Fruit fly (Drosophila melanogaster) whole organism, adult: ENCODE data around the gene CG14325.

Source experiments
- CG11617 ChIP-seq: fragments of 200-800 bp; sonication (Bioruptor generic); optimal IDR thresholded peaks from 2 replicates; lab custom pipeline; 2017; ENCODE audit warnings: mild to moderate bottlenecking, missing biosample characterization, missing genetic modification reagents, missing genetic modification characterization
- CG12768 ChIP-seq: fragments of 200-800 bp; sonication (Bioruptor generic); optimal IDR thresholded peaks from 2 replicates; lab custom pipeline; 2017; ENCODE audit warnings: missing biosample characterization, missing genetic modification characterization, mild to moderate bottlenecking, moderate library complexity, missing genetic modification reagents
- CG14711 ChIP-seq: fragments of 200-800 bp; sonication (Bioruptor generic); optimal IDR thresholded peaks from 2 replicates; lab custom pipeline; 2018; ENCODE audit warnings: missing biosample characterization, mild to moderate bottlenecking, missing genetic modification characterization, moderate library complexity
- CG1620 ChIP-seq: fragments of 200-800 bp; sonication (Bioruptor generic); optimal IDR thresholded peaks from 2 replicates; lab custom pipeline; 2016; ENCODE audit warnings: missing biosample characterization, missing genetic modification characterization
- CG33017 ChIP-seq: fragments of 200-800 bp; sonication (Bioruptor generic); optimal IDR thresholded peaks from 2 replicates; lab custom pipeline; 2018; ENCODE audit warnings: missing biosample characterization, mild to moderate bottlenecking, missing genetic modification characterization, moderate library complexity
- CG5204 ChIP-seq: fragments of 200-800 bp; sonication (Bioruptor generic); optimal IDR thresholded peaks from 2 replicates; lab custom pipeline; 2016; ENCODE audit warnings: missing biosample characterization, missing genetic modification characterization
- CG7045 ChIP-seq: fragments of 200-800 bp; sonication (Bioruptor generic); optimal IDR thresholded peaks from 2 replicates; lab custom pipeline; 2017; ENCODE audit warnings: missing biosample characterization, mild to moderate bottlenecking, missing genetic modification characterization
- CG7101 ChIP-seq: fragments of 200-800 bp; sonication (Bioruptor generic); optimal IDR thresholded peaks from 2 replicates; lab custom pipeline; 2018; ENCODE audit warnings: missing biosample characterization, mild to moderate bottlenecking, missing genetic modification characterization, moderate library complexity
- Clk ChIP-seq: fragments of 200-800 bp; sonication (Bioruptor generic); optimal IDR thresholded peaks from 2 replicates; lab custom pipeline; 2017; ENCODE audit warnings: missing biosample characterization, missing genetic modification characterization
- Crg-1 ChIP-seq: fragments of 200-800 bp; sonication (Bioruptor generic); optimal IDR thresholded peaks from 2 replicates; lab custom pipeline; 2016; ENCODE audit warnings: missing biosample characterization, missing genetic modification characterization
- Hr96 ChIP-seq: fragments of 200-800 bp; sonication (Bioruptor generic); optimal IDR thresholded peaks from 2 replicates; lab custom pipeline; 2016; ENCODE audit warnings: missing biosample characterization, missing genetic modification characterization
- Mnt ChIP-seq: fragments of 200-800 bp; sonication (Bioruptor generic); optimal IDR thresholded peaks from 2 replicates; lab custom pipeline; 2016; ENCODE audit warnings: missing biosample characterization, mild to moderate bottlenecking, missing genetic modification characterization
- bab1 ChIP-seq: fragments of 200-800 bp; sonication (Bioruptor generic); optimal IDR thresholded peaks from 3 replicates; lab custom pipeline; 2019; ENCODE audit warnings: missing biosample characterization, mild to moderate bottlenecking, missing genetic modification characterization, moderate library complexity
- cic ChIP-seq: fragments of 200-800 bp; sonication (Bioruptor generic); optimal IDR thresholded peaks from 2 replicates; lab custom pipeline; 2017; ENCODE audit warnings: missing biosample characterization, mild to moderate bottlenecking, missing genetic modification characterization, moderate library complexity
- cnc ChIP-seq, 2 experiments: fragments of >200 bp; optimal IDR thresholded peaks; 2 replicates each; lab custom pipeline; 2017
- kay ChIP-seq: fragments of 200-800 bp; sonication (Bioruptor generic); peaks from one replicate; lab custom pipeline; 2016; ENCODE audit warnings: missing biosample characterization, missing genetic modification characterization, borderline replicate concordance
- ovo ChIP-seq: fragments of 200-800 bp; sonication (Bioruptor generic); optimal IDR thresholded peaks from 2 replicates; lab custom pipeline; 2016; ENCODE audit warnings: missing biosample characterization, missing genetic modification characterization
- pad ChIP-seq: fragments of 200-800 bp; sonication (Bioruptor generic); optimal IDR thresholded peaks from 3 replicates; lab custom pipeline; 2017; ENCODE audit warnings: missing biosample characterization, missing genetic modification characterization, mild to moderate bottlenecking, moderate library complexity, missing genetic modification reagents
- tj ChIP-seq: fragments of 200-800 bp; sonication (Bioruptor generic); optimal IDR thresholded peaks from 3 replicates; lab custom pipeline; 2017; ENCODE audit warnings: missing biosample characterization, mild to moderate bottlenecking, missing genetic modification characterization, moderate library complexity
- toe ChIP-seq: fragments of 200-800 bp; sonication (Bioruptor generic); optimal IDR thresholded peaks from 2 replicates; lab custom pipeline; 2016; ENCODE audit warnings: missing biosample characterization, missing genetic modification characterization

The CG14325 gene

DNA sequence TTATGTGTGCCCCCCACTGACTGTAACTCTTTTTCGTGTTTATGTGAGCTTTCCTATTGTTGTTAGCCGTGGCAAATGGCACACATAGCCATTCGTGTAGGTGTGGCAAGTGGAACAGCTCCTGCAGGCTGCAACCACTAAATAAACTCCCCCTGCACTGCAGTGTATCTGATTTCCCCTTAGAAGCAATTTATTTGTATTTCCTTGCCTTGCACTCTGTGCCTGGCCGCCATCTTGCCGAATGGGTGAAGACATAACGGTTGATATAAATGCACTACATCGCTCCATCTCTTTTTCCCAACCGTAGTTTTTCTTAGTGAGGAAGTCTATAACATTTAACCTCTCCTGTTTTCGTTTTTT is 39.9 kb downstream of the CG14325 start:
- TF ChIP-seq cnc (optimal IDR thresholded peaks at IDR 0.05; lab: Kevin White, UChicago) (no peak), Crg-1 (GFP tag; lab: Kevin White, UChicago) (no peak), Hr96 (GFP tag; lab: Kevin White, UChicago) (no peak), CG1620 (GFP tag; lab: Kevin White, UChicago) (no peak), Clk (GFP tag; lab: Kevin White, UChicago) (no peak), CG33017 (tag; lab: Kevin White, UChicago) (no peak), ovo (GFP tag; lab: Kevin White, UChicago) (no peak), toe (no peak), CG7101 (tag; lab: Kevin White, UChicago) (no peak), CG5204 (GFP tag; lab: Kevin White, UChicago) (no peak), CG12768 (GFP tag; lab: Kevin White, UChicago) (no peak), tj (GFP tag; lab: Kevin White, UChicago) (no peak), CG14711 (tag; lab: Kevin White, UChicago) (no peak), Mnt (GFP tag; lab: Kevin White, UChicago) (no peak)

DNA sequence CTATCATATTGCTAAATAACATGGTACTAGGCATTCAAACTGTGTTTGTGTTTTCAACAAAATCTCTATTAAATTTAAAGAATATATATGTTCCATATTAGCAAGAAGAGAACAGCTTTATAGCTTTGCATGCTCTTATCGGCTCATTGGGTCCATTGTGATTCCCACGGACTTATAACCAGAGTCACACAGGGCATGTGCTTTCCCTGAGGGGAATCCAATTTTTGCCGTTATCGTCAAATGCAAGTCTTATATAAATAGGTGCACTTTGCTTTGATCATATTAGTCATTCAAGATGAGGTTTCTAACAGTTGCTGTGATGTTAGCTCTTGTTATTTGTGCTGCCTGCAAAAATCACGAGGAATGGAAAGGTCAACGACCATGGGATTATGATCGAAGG is 40.4 kb downstream of the CG14325 start, which contains the start of gene CG45045:
CG45045 (plus strand) TSS at position 294 of the 400 bp plus-strand sequence.
- TF ChIP-seq pad (no peak), Mnt (GFP tag; lab: Kevin White, UChicago) (no peak), Hr96 (GFP tag; lab: Kevin White, UChicago) (no peak), CG7101 (tag; lab: Kevin White, UChicago) (no peak), ovo (GFP tag; lab: Kevin White, UChicago) (no peak), bab1 (GFP tag; lab: Kevin White, UChicago) (no peak), CG33017 (tag; lab: Kevin White, UChicago) (no peak), Crg-1 (GFP tag; lab: Kevin White, UChicago) (no peak)

DNA sequence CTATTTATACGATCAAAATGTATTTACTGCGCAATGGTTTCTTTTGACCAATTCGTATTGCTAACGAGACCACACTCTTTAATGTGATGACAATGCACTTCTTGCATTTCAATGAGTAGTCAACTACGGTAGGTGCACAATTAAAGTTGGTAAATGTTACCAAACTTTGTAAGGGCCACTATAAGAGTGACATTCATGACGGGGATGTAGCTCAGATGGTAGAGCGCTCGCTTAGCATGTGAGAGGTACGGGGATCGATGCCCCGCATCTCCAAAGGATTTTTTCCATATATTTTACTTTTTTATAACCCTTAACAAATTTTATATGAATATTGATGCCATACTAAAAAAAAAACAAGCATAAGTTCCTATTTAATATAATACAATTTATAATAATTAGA is 41.1 kb downstream of the CG14325 start:
- TF ChIP-seq bab1 (GFP tag; lab: Kevin White, UChicago), result peak; percentile 14
- no peak for TF ChIP-seq CG5204 (GFP tag; lab: Kevin White, UChicago)
- peak; percentile 87 for TF ChIP-seq tj (GFP tag; lab: Kevin White, UChicago)
- TF ChIP-seq CG7101 (tag; lab: Kevin White, UChicago), result no peak

- TF ChIP-seq cic (peak; percentile 37), cnc (optimal IDR thresholded peaks at IDR 0.05; lab: Kevin White, UChicago) (no peak), CG1620 (GFP tag; lab: Kevin White, UChicago) (no peak), tj (GFP tag; lab: Kevin White, UChicago) (peak; percentile 67), CG11617 (GFP tag; lab: Kevin White, UChicago) (no peak), kay (GFP tag; lab: Kevin White, UChicago) (peak; percentile 99), Clk (GFP tag; lab: Kevin White, UChicago) (no peak)
These were observed 43.4 kb downstream of the CG14325 start for dm6 chr3R:17670202-17670856.

DNA sequence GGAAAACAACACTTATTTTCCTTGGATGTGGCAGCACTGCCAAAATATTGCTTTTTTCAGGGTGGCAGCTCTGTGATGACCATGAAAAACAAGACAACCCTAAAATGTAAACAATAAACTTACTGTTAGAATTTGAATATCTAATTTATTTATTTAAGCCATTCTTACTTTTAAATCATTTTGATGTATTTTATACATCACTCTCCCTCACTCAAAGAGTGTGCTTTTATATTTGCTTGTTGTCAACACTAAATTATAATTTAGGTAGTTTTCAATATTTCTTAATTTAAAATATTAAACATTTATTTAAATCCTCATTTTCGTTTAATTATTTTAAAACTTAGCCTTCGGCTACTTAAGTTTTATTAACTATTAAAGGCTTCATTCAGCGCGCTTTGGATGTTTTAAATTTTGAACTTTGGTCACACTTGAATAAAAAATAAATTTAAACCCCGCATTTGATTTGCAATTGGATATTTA is 44.0 kb downstream of the CG14325 start, which contains the start of the genes CG7523 and Mps1:
CG7523 (minus strand) TSS at position 39 of the 480 bp plus-strand sequence.
Mps1 (plus strand) TSS at position 415 of the 480 bp plus-strand sequence.
- TF ChIP-seq CG33017 (tag; lab: Kevin White, UChicago) (no peak), cic (no peak), ovo (GFP tag; lab: Kevin White, UChicago) (peak; percentile 1), cnc (optimal IDR thresholded peaks at IDR 0.05; lab: Kevin White, UChicago) (no peak), Hr96 (GFP tag; lab: Kevin White, UChicago) (no peak), CG14711 (tag; lab: Kevin White, UChicago) (peak; percentile 100), pad (no peak), Clk (GFP tag; lab: Kevin White, UChicago) (no peak), kay (GFP tag; lab: Kevin White, UChicago) (peak; percentile 93), CG1620 (GFP tag; lab: Kevin White, UChicago) (no peak), toe (no peak), CG7101 (tag; lab: Kevin White, UChicago) (no peak), CG7045 (GFP tag; lab: Kevin White, UChicago) (no peak), CG12768 (GFP tag; lab: Kevin White, UChicago) (no peak), CG11617 (GFP tag; lab: Kevin White, UChicago) (peak; percentile 37), Mnt (GFP tag; lab: Kevin White, UChicago) (peak; percentile 35), bab1 (GFP tag; lab: Kevin White, UChicago) (no peak), Crg-1 (GFP tag; lab: Kevin White, UChicago) (peak; percentile 47), CG5204 (GFP tag; lab: Kevin White, UChicago) (no peak), tj (GFP tag; lab: Kevin White, UChicago) (no peak)

DNA sequence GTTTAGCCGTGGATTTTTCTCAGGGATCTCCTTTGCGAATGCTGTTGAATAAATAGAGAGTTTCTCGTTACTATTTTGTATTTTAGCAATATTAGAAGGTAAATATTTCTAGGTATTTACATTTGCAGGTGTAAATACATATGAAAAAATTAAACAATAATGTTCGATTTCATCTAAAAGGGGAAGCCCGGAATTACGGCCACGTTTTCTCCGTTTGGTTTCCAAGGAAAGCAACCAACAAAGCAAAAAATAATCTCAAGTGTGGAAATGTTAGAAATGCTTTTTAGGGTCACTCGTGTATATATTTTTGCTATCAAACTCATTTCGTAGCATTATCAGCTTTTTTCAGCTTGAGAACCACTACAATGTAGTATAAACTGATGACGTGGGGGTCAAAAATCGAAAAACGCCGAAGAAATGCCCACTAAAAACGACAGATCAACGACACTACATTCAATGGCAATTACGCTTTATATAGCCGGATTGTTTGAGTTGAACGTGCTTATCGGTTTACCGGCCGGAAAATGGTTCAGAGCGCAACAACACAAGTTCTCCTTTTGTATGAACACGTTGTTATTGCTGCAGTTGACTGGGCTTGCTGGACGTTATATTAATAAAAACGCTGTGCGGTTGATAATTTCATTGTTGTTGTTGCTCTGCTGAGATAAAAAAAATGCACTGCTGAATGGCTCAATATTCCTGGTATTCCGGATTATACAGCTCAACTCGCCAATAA is 51.4 kb downstream of the CG14325 start:
- TF ChIP-seq Crg-1 (GFP tag; lab: Kevin White, UChicago), result peak; percentile 4
- no peak for TF ChIP-seq CG7101 (tag; lab: Kevin White, UChicago)
- no peak for TF ChIP-seq ovo (GFP tag; lab: Kevin White, UChicago)
- peak; percentile 21 for TF ChIP-seq tj (GFP tag; lab: Kevin White, UChicago)
- no peak for TF ChIP-seq Clk (GFP tag; lab: Kevin White, UChicago)
- no peak for TF ChIP-seq kay (GFP tag; lab: Kevin White, UChicago)
- peak; percentile 61 for TF ChIP-seq cic
- TF ChIP-seq Mnt (GFP tag; lab: Kevin White, UChicago), result peak; percentile 43
- no peak for TF ChIP-seq toe
- TF ChIP-seq CG12768 (GFP tag; lab: Kevin White, UChicago), result peak; percentile 57
- no peak for TF ChIP-seq CG11617 (GFP tag; lab: Kevin White, UChicago)
- TF ChIP-seq bab1 (GFP tag; lab: Kevin White, UChicago), result peak; percentile 31
- no peak for TF ChIP-seq CG1620 (GFP tag; lab: Kevin White, UChicago)
